Fruit fly (Drosophila melanogaster) whole organism, adult: ENCODE data around the gene Tom.

Experiments
- CG11617 ChIP-seq: fragments of 200-800 bp; sonication (Bioruptor generic); optimal IDR thresholded peaks from 2 replicates; lab custom pipeline; 2017; ENCODE audit warnings: mild to moderate bottlenecking, missing biosample characterization, missing genetic modification reagents, missing genetic modification characterization
- CG12768 ChIP-seq: fragments of 200-800 bp; sonication (Bioruptor generic); optimal IDR thresholded peaks from 2 replicates; lab custom pipeline; 2017; ENCODE audit warnings: missing biosample characterization, missing genetic modification characterization, mild to moderate bottlenecking, moderate library complexity, missing genetic modification reagents
- CG33017 ChIP-seq: fragments of 200-800 bp; sonication (Bioruptor generic); optimal IDR thresholded peaks from 2 replicates; lab custom pipeline; 2018; ENCODE audit warnings: missing biosample characterization, mild to moderate bottlenecking, missing genetic modification characterization, moderate library complexity
- CG7045 ChIP-seq: fragments of 200-800 bp; sonication (Bioruptor generic); optimal IDR thresholded peaks from 2 replicates; lab custom pipeline; 2017; ENCODE audit warnings: missing biosample characterization, mild to moderate bottlenecking, missing genetic modification characterization
- Crg-1 ChIP-seq: fragments of 200-800 bp; sonication (Bioruptor generic); optimal IDR thresholded peaks from 2 replicates; lab custom pipeline; 2016; ENCODE audit warnings: missing biosample characterization, missing genetic modification characterization
- bab1 ChIP-seq: fragments of 200-800 bp; sonication (Bioruptor generic); optimal IDR thresholded peaks from 3 replicates; lab custom pipeline; 2019; ENCODE audit warnings: missing biosample characterization, mild to moderate bottlenecking, missing genetic modification characterization, moderate library complexity
- cic ChIP-seq: fragments of 200-800 bp; sonication (Bioruptor generic); optimal IDR thresholded peaks from 2 replicates; lab custom pipeline; 2017; ENCODE audit warnings: missing biosample characterization, mild to moderate bottlenecking, missing genetic modification characterization, moderate library complexity
- ovo ChIP-seq: fragments of 200-800 bp; sonication (Bioruptor generic); optimal IDR thresholded peaks from 2 replicates; lab custom pipeline; 2016; ENCODE audit warnings: missing biosample characterization, missing genetic modification characterization
- pad ChIP-seq: fragments of 200-800 bp; sonication (Bioruptor generic); optimal IDR thresholded peaks from 3 replicates; lab custom pipeline; 2017; ENCODE audit warnings: missing biosample characterization, missing genetic modification characterization, mild to moderate bottlenecking, moderate library complexity, missing genetic modification reagents

DNA sequence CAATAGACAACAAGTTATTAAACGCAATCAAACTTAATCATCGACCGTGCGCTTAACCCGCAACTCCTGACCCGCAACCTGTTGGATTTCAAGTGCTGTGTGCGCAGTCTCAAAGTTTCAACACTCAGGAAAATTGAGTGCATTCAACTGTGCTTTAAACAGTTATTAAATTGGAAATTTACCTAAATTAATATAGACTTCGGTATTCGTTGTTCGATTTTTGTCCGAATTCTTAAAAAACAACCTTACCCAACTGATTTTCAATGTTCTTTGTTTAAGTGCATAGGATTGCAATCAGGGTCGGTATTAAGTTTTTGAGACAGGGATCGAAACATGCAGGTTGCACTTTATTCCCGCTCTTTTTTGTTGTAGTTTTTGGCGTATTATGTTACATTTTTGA is 35.9 kb downstream of the Tom start:
- TF ChIP-seq bab1 (GFP tag; lab: Kevin White, UChicago) = no peak
- TF ChIP-seq CG11617 (GFP tag; lab: Kevin White, UChicago) = no peak
- no peak for TF ChIP-seq CG7045
- no peak for TF ChIP-seq CG33017 (tag; lab: Kevin White, UChicago)
- no peak for TF ChIP-seq pad (GFP tag; lab: Kevin White, UChicago)
- TF ChIP-seq ovo = no peak
- no peak for TF ChIP-seq Crg-1 (GFP tag; lab: Kevin White, UChicago)
- TF ChIP-seq CG12768 (GFP tag; lab: Kevin White, UChicago) = no peak
- no peak for TF ChIP-seq cic (GFP tag; lab: Kevin White, UChicago)
